Fruit fly (Drosophila melanogaster) whole organism, prepupa: Measurements from ENCODE around the gene CG2246.

Experiments
- Blimp-1 ChIP-seq: fragments of 200-800 bp; sonication (Bioruptor generic); optimal IDR thresholded peaks from 3 replicates; lab custom pipeline; 2017; ENCODE audit warnings: missing biosample characterization, missing genetic modification characterization, mild to moderate bottlenecking, moderate library complexity, missing genetic modification reagents
- CG11762 ChIP-seq: fragments of 200-800 bp; sonication (Bioruptor generic); optimal IDR thresholded peaks from 3 replicates; lab custom pipeline; 2016; ENCODE audit warnings: missing biosample characterization, missing genetic modification characterization; ENCODE audit not compliant: insufficient read depth
- CG4318 ChIP-seq: fragments of 200-800 bp; sonication (Bioruptor generic); optimal IDR thresholded peaks from 3 replicates; lab custom pipeline; 2017; ENCODE audit warnings: missing biosample characterization, mild to moderate bottlenecking, missing genetic modification characterization
- CG6854 ChIP-seq: fragments of 200-800 bp; sonication (Bioruptor generic); optimal IDR thresholded peaks from 2 replicates; lab custom pipeline; 2017; ENCODE audit warnings: missing biosample characterization, mild to moderate bottlenecking, missing genetic modification characterization
- Hr38 ChIP-seq: sonication (Bioruptor generic); optimal IDR thresholded peaks from 2 replicates; lab custom pipeline; 2016; ENCODE audit warnings: missing biosample characterization, missing genetic modification characterization
- acj6 ChIP-seq: fragments of 200-800 bp; sonication (Bioruptor generic); optimal IDR thresholded peaks from 3 replicates; lab custom pipeline; 2016; ENCODE audit warnings: missing biosample characterization, missing genetic modification characterization
- cyc ChIP-seq: fragments of 200-800 bp; sonication (Bioruptor generic); optimal IDR thresholded peaks from 3 replicates; lab custom pipeline; 2016; ENCODE audit warnings: missing biosample characterization, missing genetic modification characterization
- eg ChIP-seq: fragments of 200-800 bp; sonication (Bioruptor generic); IDR thresholded peaks from 3 replicates; pipeline ENCODE4 v1.3.6; 2022; ENCODE audit warnings: missing biosample characterization, missing genetic modification characterization
- esn ChIP-seq: fragments of 200-800 bp; sonication (Bioruptor generic); optimal IDR thresholded peaks from 2 replicates; lab custom pipeline; 2016; ENCODE audit warnings: missing biosample characterization, mild to moderate bottlenecking, missing genetic modification characterization, moderate library complexity
- topi ChIP-seq: fragments of 200-800 bp; sonication (Bioruptor generic); optimal IDR thresholded peaks from 3 replicates; lab custom pipeline; 2016; ENCODE audit warnings: missing biosample characterization, missing genetic modification characterization

DNA sequence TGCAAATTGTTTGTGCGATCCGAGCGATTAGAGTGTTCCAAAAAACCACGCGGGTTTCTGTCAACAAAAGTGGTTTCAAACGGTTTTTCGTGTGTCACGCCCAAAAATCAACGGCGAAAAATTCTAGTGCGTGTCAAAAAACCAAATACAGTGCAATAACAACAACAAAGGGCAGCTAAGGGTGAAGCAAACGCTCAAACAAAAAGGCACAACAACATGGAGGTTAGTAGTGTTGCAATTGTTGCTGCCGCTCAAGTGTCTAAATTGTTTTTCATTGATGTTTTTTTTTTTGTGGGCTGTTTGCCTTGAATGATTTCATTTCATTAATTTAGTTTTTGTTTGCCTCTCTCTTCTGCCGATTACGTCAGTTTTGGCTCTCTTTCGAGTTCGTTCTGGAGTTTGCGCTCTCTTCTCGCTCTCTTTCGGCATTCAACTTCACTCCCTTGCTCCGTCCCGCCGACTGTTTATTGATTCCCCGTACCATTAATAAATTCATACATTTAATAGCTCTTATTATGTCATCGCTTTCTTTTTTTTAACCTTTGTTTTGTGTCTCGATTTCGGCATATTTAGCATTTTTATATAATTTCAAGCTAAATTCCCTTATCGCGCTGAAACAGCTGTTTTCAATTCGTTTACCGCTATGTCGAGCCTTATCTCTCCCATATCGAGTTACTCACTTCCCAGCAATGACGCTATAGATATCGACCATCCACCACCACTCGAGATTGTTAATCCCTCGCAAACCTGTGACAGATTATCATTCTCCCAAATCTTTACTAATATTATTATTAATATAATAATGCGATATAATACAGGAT lies 37.8 kb downstream of the CG2246 start:
- TF ChIP-seq CG6854 (GFP tag; lab: Kevin White, UChicago) (no peak), cyc (GFP tag; lab: Kevin White, UChicago) (no peak), topi (GFP tag; lab: Kevin White, UChicago) (no peak), acj6 (GFP tag; lab: Kevin White, UChicago) (no peak), esn (GFP tag; lab: Kevin White, UChicago) (no peak), Hr38 (GFP tag; lab: Kevin White, UChicago) (no peak), CG4318 (GFP tag; lab: Kevin White, UChicago) (no peak), eg (GFP tag; lab: Robert Waterston, UW) (no peak; the same call in 2 of the 3 replicates), CG11762 (GFP tag; lab: Kevin White, UChicago) (no peak), Blimp-1 (GFP tag; lab: Kevin White, UChicago) (no peak)
